5 fruit fly cellular contexts compared by ENCODE assay signal in the genomic region with DNA sequence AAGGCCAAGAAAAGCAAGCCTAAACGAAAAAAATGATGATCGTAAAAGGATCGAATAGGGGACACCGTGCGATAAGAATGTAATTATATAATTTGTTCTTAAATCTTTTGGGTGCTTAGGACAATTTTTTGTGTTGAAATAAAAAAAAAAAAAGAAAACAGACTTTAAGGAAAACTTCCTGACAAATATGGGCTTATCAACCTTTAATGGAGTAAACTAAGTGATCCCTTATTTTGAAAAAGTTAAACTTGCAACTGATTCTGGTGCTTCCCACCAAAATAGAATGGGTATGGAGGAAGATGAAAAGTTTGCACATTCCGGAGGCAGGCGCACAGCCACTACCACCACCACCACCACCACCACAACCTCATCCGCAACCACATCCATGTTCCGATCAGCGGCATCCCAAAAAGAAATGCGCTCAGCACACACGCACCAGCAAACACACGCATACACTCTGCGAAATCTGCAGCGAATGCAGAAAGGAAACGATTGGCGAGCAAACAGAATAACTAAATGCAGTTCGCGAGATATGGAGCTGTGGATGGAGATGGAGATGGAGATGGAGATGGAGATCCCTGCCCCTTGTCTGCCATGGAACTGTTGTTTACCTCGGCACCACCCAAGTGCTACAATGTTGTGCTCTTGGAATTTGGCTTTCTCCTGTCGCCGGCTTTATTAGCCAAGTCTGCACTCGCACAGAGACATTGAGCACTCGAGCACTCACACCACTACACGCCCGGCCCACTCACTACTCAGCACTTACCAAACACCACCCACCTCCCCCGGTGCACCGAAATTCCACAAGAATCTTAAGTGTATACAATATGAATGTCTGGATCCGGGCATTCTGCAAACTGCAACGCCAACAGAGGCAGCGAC.
TF ChIP-seq lines count a peak whose summit lies in the region.

No protein-coding gene starts in this region.

- no peak for TF ChIP-seq CTCF in whole organism, embryonic (GFP tag; optimal IDR thresholded peaks at IDR 0.05; lab: Kevin White, UChicago)

TF ChIP-seq in whole organism, 6 proteins besides CTCF, POLR2A, EP300 and RAD21:
- TF ChIP-seq usp (GFP tag; optimal IDR thresholded peaks at IDR 0.05; lab: Kevin White, UChicago) (no peak), pan (optimal IDR thresholded peaks at IDR 0.05; lab: Kevin White, UChicago) (peak; percentile 86)

TF ChIP-seq in whole organism, embryonic, 481 proteins besides CTCF, POLR2A, EP300 and RAD21 (continues in another document):
- TF ChIP-seq CrebB (tag; optimal IDR thresholded peaks at IDR 0.05; lab: Kevin White, UChicago), result no peak
- peak in 1 of 2 experiments; percentile 31 for TF ChIP-seq Pdp1 (GFP tag; optimal IDR thresholded peaks at IDR 0.05; lab: Kevin White, UChicago)
- peak in 1 of 2 experiments; percentile 81 for TF ChIP-seq bsh (GFP tag; optimal IDR thresholded peaks at IDR 0.05; lab: Kevin White, UChicago)
- TF ChIP-seq Side (GFP tag; optimal IDR thresholded peaks at IDR 0.05; lab: Kevin White, UChicago), result no peak
- TF ChIP-seq nom (GFP tag; optimal IDR thresholded peaks at IDR 0.05; lab: Kevin White, UChicago), result peak; percentile 43
- TF ChIP-seq prd (optimal IDR thresholded peaks at IDR 0.05; lab: Kevin White, UChicago), result no peak
- 0 out of 3 replicates have a peak, but pooled peaks have one; percentile 9 for TF ChIP-seq prd (GFP tag; IDR thresholded peaks at IDR 0.05; lab: Robert Waterston, UW)
- no peak for TF ChIP-seq jigr1 (GFP tag; IDR thresholded peaks at IDR 0.05; lab: Robert Waterston, UW)
- TF ChIP-seq CG4820 (GFP tag; optimal IDR thresholded peaks at IDR 0.05; lab: Kevin White, UChicago), result no peak
- TF ChIP-seq fd96Cb (tag; optimal IDR thresholded peaks at IDR 0.05; lab: Kevin White, UChicago), result no peak
- no peak for TF ChIP-seq lov (optimal IDR thresholded peaks at IDR 0.05; lab: Kevin White, UChicago)
- TF ChIP-seq lov (GFP tag; IDR thresholded peaks at IDR 0.05; lab: Robert Waterston, UW), result 0 out of 3 replicates have a peak, but pooled peaks have one; percentile 4
- no peak for TF ChIP-seq CG13775 (GFP tag; optimal IDR thresholded peaks at IDR 0.05; lab: Kevin White, UChicago)
- TF ChIP-seq CG1792 (GFP tag; optimal IDR thresholded peaks at IDR 0.05; lab: Kevin White, UChicago), result no peak
- TF ChIP-seq hbn (GFP tag; IDR thresholded peaks at IDR 0.05; lab: Robert Waterston, UW; ENCODE audit: partially characterized antibody), result no peak
- TF ChIP-seq CG6791 (GFP tag; IDR thresholded peaks at IDR 0.05; lab: Robert Waterston, UW; ENCODE audit: partially characterized antibody), result no peak
- peak; percentile 43 for TF ChIP-seq lbe (GFP tag; optimal IDR thresholded peaks at IDR 0.05; lab: Kevin White, UChicago)
- no peak for TF ChIP-seq CG12071 (GFP tag; optimal IDR thresholded peaks at IDR 0.05; lab: Kevin White, UChicago)
- no peak for TF ChIP-seq CG9876 (GFP tag; optimal IDR thresholded peaks at IDR 0.05; lab: Kevin White, UChicago)

TF ChIP-seq in whole organism, prepupa, 60 proteins besides CTCF, POLR2A, EP300 and RAD21 (continues in another document):
- TF ChIP-seq achi (GFP tag; optimal IDR thresholded peaks at IDR 0.05; lab: Kevin White, UChicago) (peak; percentile 87), pdm3 (GFP tag; optimal IDR thresholded peaks at IDR 0.05; lab: Kevin White, UChicago) (peak; percentile 85), cyc (GFP tag; optimal IDR thresholded peaks at IDR 0.05; lab: Kevin White, UChicago) (peak; percentile 89), CG6276 (GFP tag; optimal IDR thresholded peaks at IDR 0.05; lab: Kevin White, UChicago) (peak; percentile 33), OdsH (GFP tag; optimal IDR thresholded peaks at IDR 0.05; lab: Kevin White, UChicago) (peak; percentile 87), CG3032 (tag; optimal IDR thresholded peaks at IDR 0.05; lab: Kevin White, UChicago) (peak; percentile 76), dsx (GFP tag; optimal IDR thresholded peaks at IDR 0.05; lab: Kevin White, UChicago; ENCODE audit: poor library complexity, severe bottlenecking) (peak; percentile 98), fd59A (GFP tag; optimal IDR thresholded peaks at IDR 0.05; lab: Kevin White, UChicago) (peak; percentile 79), CG8119 (GFP tag; IDR thresholded peaks at IDR 0.05; lab: Robert Waterston, UW) (peak; percentile 77), Hr4 (GFP tag; optimal IDR thresholded peaks at IDR 0.05; lab: Kevin White, UChicago) (peak; percentile 13), Eip78C (GFP tag; lab: Kevin White, UChicago) (peak; percentile 96), CG31627 (GFP tag; optimal IDR thresholded peaks at IDR 0.05; lab: Kevin White, UChicago) (peak; percentile 90), Eip75B (GFP tag; optimal IDR thresholded peaks at IDR 0.05; lab: Kevin White, UChicago) (peak; percentile 88), topi (GFP tag; optimal IDR thresholded peaks at IDR 0.05; lab: Kevin White, UChicago) (peak; percentile 90), CG4318 (GFP tag; optimal IDR thresholded peaks at IDR 0.05; lab: Kevin White, UChicago) (peak; percentile 54), salr (GFP tag; optimal IDR thresholded peaks at IDR 0.05; lab: Kevin White, UChicago) (peak; percentile 60 to 82), CG1621 (tag; optimal IDR thresholded peaks at IDR 0.05; lab: Kevin White, UChicago) (peak; percentile 30), CG8319 (GFP tag; optimal IDR thresholded peaks at IDR 0.05; lab: Kevin White, UChicago) (peak; percentile 43), CG34406 (GFP tag; optimal IDR thresholded peaks at IDR 0.05; lab: Kevin White, UChicago) (peak; percentile 86)

TF ChIP-seq in whole organism, pupa, 21 proteins besides CTCF, POLR2A, EP300 and RAD21:
- TF ChIP-seq CG13204 (GFP tag; optimal IDR thresholded peaks at IDR 0.05; lab: Kevin White, UChicago), result no peak
- peak; percentile 53 for TF ChIP-seq CG12605 (GFP tag; IDR thresholded peaks at IDR 0.05; lab: Robert Waterston, UW)
- TF ChIP-seq Pif1A (GFP tag; optimal IDR thresholded peaks at IDR 0.05; lab: Kevin White, UChicago), result peak; percentile 75
- TF ChIP-seq CG8159 (tag; optimal IDR thresholded peaks at IDR 0.05; lab: Kevin White, UChicago), result peak; percentile 90
- TF ChIP-seq Snoo (tag; optimal IDR thresholded peaks at IDR 0.05; lab: Kevin White, UChicago), result peak; percentile 79
- TF ChIP-seq CG17806 (tag; optimal IDR thresholded peaks at IDR 0.05; lab: Kevin White, UChicago), result peak; percentile 87
- peak; percentile 78 for TF ChIP-seq Pif1B (GFP tag; optimal IDR thresholded peaks at IDR 0.05; lab: Kevin White, UChicago)
- no peak for TF ChIP-seq rn (GFP tag; IDR thresholded peaks at IDR 0.05; lab: Robert Waterston, UW)
- TF ChIP-seq EcR (GFP tag; optimal IDR thresholded peaks at IDR 0.05; lab: Kevin White, UChicago), result no peak
- no peak for TF ChIP-seq CG32121 (GFP tag; IDR thresholded peaks at IDR 0.05; lab: Robert Waterston, UW)
- peak; percentile 88 for TF ChIP-seq CG9948 (tag; optimal IDR thresholded peaks at IDR 0.05; lab: Kevin White, UChicago)
- TF ChIP-seq fd96Ca (GFP tag; IDR thresholded peaks at IDR 0.05; lab: Robert Waterston, UW), result no peak
- no peak for TF ChIP-seq Ets98B (GFP tag; IDR thresholded peaks at IDR 0.05; lab: Robert Waterston, UW)
- TF ChIP-seq CG15710 (tag; optimal IDR thresholded peaks at IDR 0.05; lab: Kevin White, UChicago), result peak; percentile 83
- peak; percentile 89 for TF ChIP-seq CG14655 (GFP tag; optimal IDR thresholded peaks at IDR 0.05; lab: Kevin White, UChicago)
- peak; percentile 22 for TF ChIP-seq gl (tag; optimal IDR thresholded peaks at IDR 0.05; lab: Kevin White, UChicago)
- TF ChIP-seq CG10348 (GFP tag; IDR thresholded peaks at IDR 0.05; lab: Robert Waterston, UW), result no peak
- TF ChIP-seq CG34367 (tag; optimal IDR thresholded peaks at IDR 0.05; lab: Kevin White, UChicago), result peak; percentile 80
- peak; percentile 74 for TF ChIP-seq D1 (tag; optimal IDR thresholded peaks at IDR 0.05; lab: Kevin White, UChicago)
- TF ChIP-seq CG4496 (GFP tag; IDR thresholded peaks at IDR 0.05; lab: Robert Waterston, UW), result 0 out of 3 replicates have a peak, but pooled peaks have one; percentile 10
- peak; percentile 79 for TF ChIP-seq CG8301 (tag; optimal IDR thresholded peaks at IDR 0.05; lab: Kevin White, UChicago)

TF ChIP-seq in whole organism, wandering third instar larva, 38 proteins besides CTCF, POLR2A, EP300 and RAD21 (continues in another document):
- no peak for TF ChIP-seq CG9705 (GFP tag; optimal IDR thresholded peaks at IDR 0.05; lab: Kevin White, UChicago)
- TF ChIP-seq fru (GFP tag; optimal IDR thresholded peaks at IDR 0.05; lab: Kevin White, UChicago), result peak; percentile 83
- no peak for TF ChIP-seq sv (GFP tag; optimal IDR thresholded peaks at IDR 0.05; lab: Kevin White, UChicago)
- peak; percentile 77 for TF ChIP-seq dmrt93B (GFP tag; optimal IDR thresholded peaks at IDR 0.05; lab: Kevin White, UChicago)
- TF ChIP-seq sage (GFP tag; optimal IDR thresholded peaks at IDR 0.05; lab: Kevin White, UChicago), result peak; percentile 62
- no peak for TF ChIP-seq Mio (GFP tag; optimal IDR thresholded peaks at IDR 0.05; lab: Kevin White, UChicago)
- peak; percentile 77 for TF ChIP-seq psq (GFP tag; optimal IDR thresholded peaks at IDR 0.05; lab: Kevin White, UChicago)
- TF ChIP-seq CrebA (GFP tag; optimal IDR thresholded peaks at IDR 0.05; lab: Kevin White, UChicago; ENCODE audit: borderline replicate concordance), result peak; percentile 30
- TF ChIP-seq Jra (GFP tag; optimal IDR thresholded peaks at IDR 0.05; lab: Kevin White, UChicago), result peak; percentile 1
- no peak for TF ChIP-seq lola (GFP tag; optimal IDR thresholded peaks at IDR 0.05; lab: Kevin White, UChicago)
- peak; percentile 54 for TF ChIP-seq pan (optimal IDR thresholded peaks at IDR 0.05; lab: Kevin White, UChicago)
- TF ChIP-seq woc (GFP tag; optimal IDR thresholded peaks at IDR 0.05; lab: Kevin White, UChicago), result peak; percentile 85
- no peak for TF ChIP-seq Hr78 (GFP tag; optimal IDR thresholded peaks at IDR 0.05; lab: Kevin White, UChicago)
- peak; percentile 91 for TF ChIP-seq ey (GFP tag; optimal IDR thresholded peaks at IDR 0.05; lab: Kevin White, UChicago)
- peak; percentile 86 for TF ChIP-seq rgr (GFP tag; optimal IDR thresholded peaks at IDR 0.05; lab: Kevin White, UChicago)
- no peak for TF ChIP-seq N (GFP tag; optimal IDR thresholded peaks at IDR 0.05; lab: Kevin White, UChicago)
- TF ChIP-seq br (GFP tag; optimal IDR thresholded peaks at IDR 0.05; lab: Kevin White, UChicago), result peak; percentile 86
- peak; percentile 87 for TF ChIP-seq OdsH (GFP tag; optimal IDR thresholded peaks at IDR 0.05; lab: Kevin White, UChicago)
- TF ChIP-seq usp (GFP tag; optimal IDR thresholded peaks at IDR 0.05; lab: Kevin White, UChicago), result no peak
- TF ChIP-seq Dfd (GFP tag; optimal IDR thresholded peaks at IDR 0.05; lab: Kevin White, UChicago), result no peak
- no peak for TF ChIP-seq Hr83 (GFP tag; optimal IDR thresholded peaks at IDR 0.05; lab: Kevin White, UChicago; ENCODE audit: poor library complexity, severe bottlenecking)
- no peak for TF ChIP-seq Dif (GFP tag; optimal IDR thresholded peaks at IDR 0.05; lab: Kevin White, UChicago; ENCODE audit: partially characterized antibody)
- peak; percentile 3 for TF ChIP-seq dsf (GFP tag; optimal IDR thresholded peaks at IDR 0.05; lab: Kevin White, UChicago; ENCODE audit: borderline replicate concordance)
- peak; percentile 78 for TF ChIP-seq Sp1 (GFP tag; optimal IDR thresholded peaks at IDR 0.05; lab: Kevin White, UChicago)
- TF ChIP-seq jim (GFP tag; optimal IDR thresholded peaks at IDR 0.05; lab: Kevin White, UChicago), result no peak
